Worm (Caenorhabditis elegans) whole organism, young adult: ENCODE measurements around the gene mfsd-10.

ENCODE experiments used
- D2030.7 ChIP-seq: fragments of 200-800 bp; sonication (Bioruptor generic); IDR thresholded peaks from 2 replicates; pipeline ENCODE4 v1.3.6; 2022; ENCODE audit warnings: missing genetic modification reagents, missing genetic modification characterization, missing compliant biosample characterization
- F10E7.11 ChIP-seq: sonication (generic microtip); optimal IDR thresholded peaks from 2 replicates; lab custom pipeline; 2017; ENCODE audit warnings: mild to moderate bottlenecking, missing genetic modification characterization, moderate library complexity, missing compliant biosample characterization
- F33H1.4 ChIP-seq: fragments of 200-800 bp; sonication (Bioruptor generic); IDR thresholded peaks from 2 replicates; pipeline ENCODE4 v1.3.6; 2022; ENCODE audit warnings: missing genetic modification reagents, missing genetic modification characterization, missing compliant biosample characterization
- F49E8.2 ChIP-seq: sonication (generic microtip); optimal IDR thresholded peaks from 3 replicates; lab custom pipeline; 2017; ENCODE audit warnings: missing genetic modification characterization, mild to moderate bottlenecking, missing compliant biosample characterization, antibody characterized with exemption, moderate library complexity; ENCODE audit not compliant: insufficient read depth
- Y53F4B.3 ChIP-seq: fragments of 200-800 bp; sonication (Bioruptor generic); IDR thresholded peaks from 2 replicates; pipeline ENCODE4 v1.3.6; 2022; ENCODE audit warnings: missing genetic modification reagents, missing genetic modification characterization, missing compliant biosample characterization
- Y79H2A.3 ChIP-seq: fragments of 200-800 bp; sonication (Bioruptor generic); conservative IDR thresholded peaks from 2 replicates; pipeline ENCODE4 v1.3.6; 2022; ENCODE audit warnings: missing genetic modification reagents, missing genetic modification characterization, missing compliant biosample characterization
- Y95B8A.8 ChIP-seq: fragments of 200-800 bp; sonication (Bioruptor generic); IDR thresholded peaks from 2 replicates; pipeline ENCODE4 v1.3.6; 2022; ENCODE audit warnings: missing genetic modification reagents, missing genetic modification characterization, missing compliant biosample characterization
- aptf-2 ChIP-seq: fragments of 200-800 bp; sonication (Bioruptor generic); conservative IDR thresholded peaks from 2 replicates; pipeline ENCODE4 v1.3.6; 2022; ENCODE audit warnings: missing genetic modification reagents, missing genetic modification characterization, missing compliant biosample characterization
- attf-5 ChIP-seq: fragments of 200-800 bp; sonication (Bioruptor generic); optimal IDR thresholded peaks from 2 replicates; lab custom pipeline; 2018; ENCODE audit warnings: mild to moderate bottlenecking, missing genetic modification characterization, missing compliant biosample characterization
- bed-1 ChIP-seq: fragments of 200-800 bp; sonication (Bioruptor generic); IDR thresholded peaks from 2 replicates; pipeline ENCODE4 v1.3.6; 2022; ENCODE audit warnings: missing genetic modification reagents, missing genetic modification characterization, missing compliant biosample characterization
- bed-2 ChIP-seq: fragments of 200-800 bp; sonication (Bioruptor generic); IDR thresholded peaks from 2 replicates; pipeline ENCODE4 v1.3.6; 2022; ENCODE audit warnings: missing genetic modification reagents, missing genetic modification characterization, missing compliant biosample characterization
- ceh-100 ChIP-seq: fragments of 200-800 bp; sonication (Bioruptor generic); IDR thresholded peaks from 2 replicates; pipeline ENCODE4 v1.3.6; 2022; ENCODE audit warnings: missing genetic modification reagents, missing genetic modification characterization, missing compliant biosample characterization
- ceh-27 ChIP-seq: fragments of 200-800 bp; sonication (Bioruptor generic); optimal IDR thresholded peaks from 2 replicates; lab custom pipeline; 2018; ENCODE audit warnings: mild to moderate bottlenecking, missing genetic modification characterization, moderate library complexity, missing compliant biosample characterization
- die-1 ChIP-seq: sonication (generic microtip); optimal IDR thresholded peaks from 2 replicates; lab custom pipeline; 2016; ENCODE audit warnings: missing genotype, mild to moderate bottlenecking, missing genetic modification characterization, missing compliant biosample characterization
- dox-1 ChIP-seq: fragments of 200-800 bp; sonication (Bioruptor generic); IDR thresholded peaks from 2 replicates; pipeline ENCODE4 v1.3.6; 2022; ENCODE audit warnings: missing genetic modification reagents, missing genetic modification characterization, missing compliant biosample characterization
- dpff-1 ChIP-seq: sonication (generic microtip); optimal IDR thresholded peaks from 2 replicates; lab custom pipeline; 2017; ENCODE audit warnings: mild to moderate bottlenecking, missing genetic modification characterization, missing compliant biosample characterization
- efl-1 ChIP-seq: fragments of 150-350 bp; optimal IDR thresholded peaks from 2 replicates; lab custom pipeline; 2014; ENCODE audit warnings: missing biosample characterization, missing genetic modification reagents, missing genetic modification characterization
- ekl-4 ChIP-seq: fragments of 200-800 bp; sonication (Bioruptor generic); IDR thresholded peaks from 2 replicates; pipeline ENCODE4 v1.3.6; 2022; ENCODE audit warnings: missing genetic modification reagents, missing genetic modification characterization, missing compliant biosample characterization
- gei-17 ChIP-seq: fragments of 200-800 bp; sonication (Bioruptor generic); optimal IDR thresholded peaks from 2 replicates; lab custom pipeline; 2018; ENCODE audit warnings: mild to moderate bottlenecking, missing genetic modification characterization, missing compliant biosample characterization
- lag-1 ChIP-seq: fragments of 200-800 bp; sonication (Bioruptor generic); IDR thresholded peaks from 2 replicates; pipeline ENCODE4 v1.3.6; 2022; ENCODE audit warnings: missing genetic modification reagents, missing genetic modification characterization, missing compliant biosample characterization
- let-526 ChIP-seq: fragments of 200-800 bp; sonication (Bioruptor generic); IDR thresholded peaks from 2 replicates; pipeline ENCODE4 v1.3.6; 2022; ENCODE audit warnings: missing genetic modification reagents, missing genetic modification characterization, missing compliant biosample characterization
- let-607 ChIP-seq, 2 experiments: fragments of 200-800 bp in 1 of 2; sonication (Bioruptor generic) in 1 of 2; sonication (generic microtip) in 1 of 2; optimal IDR thresholded peaks; 2 replicates each; lab custom pipeline; 2016 to 2018; ENCODE audit warnings: mild to moderate bottlenecking in 2 of 2, missing compliant biosample characterization in 2 of 2, missing genetic modification characterization in 2 of 2, moderate library complexity in 2 of 2, missing genotype in 1 of 2
- lir-1 ChIP-seq: fragments of 200-800 bp; sonication (Bioruptor generic); conservative IDR thresholded peaks from 2 replicates; pipeline ENCODE4 v1.3.6; 2022; ENCODE audit warnings: missing genetic modification reagents, missing genetic modification characterization, missing compliant biosample characterization
- madf-10 ChIP-seq: sonication (generic microtip); optimal IDR thresholded peaks from 2 replicates; lab custom pipeline; 2016; ENCODE audit warnings: mild to moderate bottlenecking, missing genetic modification characterization, missing compliant biosample characterization
- madf-6 ChIP-seq: fragments of 200-800 bp; sonication (Bioruptor generic); IDR thresholded peaks from 2 replicates; pipeline ENCODE4 v1.3.6; 2022; ENCODE audit warnings: missing genetic modification reagents, missing genetic modification characterization, missing compliant biosample characterization
- nhr-120 ChIP-seq: fragments of 200-800 bp; sonication (Bioruptor generic); IDR thresholded peaks from 2 replicates; pipeline ENCODE4 v1.3.6; 2022; ENCODE audit warnings: missing genetic modification characterization, missing compliant biosample characterization
- nhr-179 ChIP-seq: sonication (generic microtip); optimal IDR thresholded peaks from 2 replicates; lab custom pipeline; 2016; ENCODE audit warnings: mild to moderate bottlenecking, missing genetic modification characterization, missing compliant biosample characterization
- nhr-80 ChIP-seq: sonication (generic microtip); optimal IDR thresholded peaks from 2 replicates; lab custom pipeline; 2016; ENCODE audit warnings: missing genetic modification characterization, missing compliant biosample characterization
- nhr-90 ChIP-seq: sonication (generic microtip); optimal IDR thresholded peaks from 2 replicates; lab custom pipeline; 2016; ENCODE audit warnings: missing genotype, mild to moderate bottlenecking, missing genetic modification characterization, missing compliant biosample characterization
- somi-1 ChIP-seq: fragments of 200-800 bp; sonication (Bioruptor generic); optimal IDR thresholded peaks from 2 replicates; lab custom pipeline; 2018; ENCODE audit warnings: mild to moderate bottlenecking, missing genetic modification characterization, missing compliant biosample characterization
- sptf-2 ChIP-seq: fragments of 200-800 bp; sonication (Bioruptor generic); optimal IDR thresholded peaks from 2 replicates; lab custom pipeline; 2018; ENCODE audit warnings: mild to moderate bottlenecking, missing genetic modification characterization, missing compliant biosample characterization
- tlf-1 ChIP-seq: fragments of 200-800 bp; sonication (Bioruptor generic); optimal IDR thresholded peaks from 2 replicates; lab custom pipeline; 2018; ENCODE audit warnings: mild to moderate bottlenecking, missing genetic modification characterization, missing compliant biosample characterization
- zfh-2 ChIP-seq: fragments of 200-800 bp; sonication (Bioruptor generic); conservative IDR thresholded peaks from 2 replicates; pipeline ENCODE4 v1.3.6; 2022; ENCODE audit warnings: missing genetic modification reagents, missing genetic modification characterization, missing compliant biosample characterization
- ztf-25 ChIP-seq: fragments of 200-800 bp; sonication (Bioruptor generic); IDR thresholded peaks from 2 replicates; pipeline ENCODE4 v1.3.6; 2022; ENCODE audit warnings: missing genetic modification reagents, missing genetic modification characterization, missing compliant biosample characterization

The mfsd-10 gene

ce11 chrX:17340484-17340883 is 28.0 kb downstream of the mfsd-10 start, which contains the start of gene C53C11.1:
Gene C53C11.1, plus strand, starts transcription at chrX:17340784.
- TF ChIP-seq F10E7.11 (tag; lab: Kevin White, UChicago) (no peak), die-1 (tag; lab: Kevin White, UChicago) (no peak), aptf-2 (GFP tag; lab: Robert Waterston, UW) (no peak)

DNA sequence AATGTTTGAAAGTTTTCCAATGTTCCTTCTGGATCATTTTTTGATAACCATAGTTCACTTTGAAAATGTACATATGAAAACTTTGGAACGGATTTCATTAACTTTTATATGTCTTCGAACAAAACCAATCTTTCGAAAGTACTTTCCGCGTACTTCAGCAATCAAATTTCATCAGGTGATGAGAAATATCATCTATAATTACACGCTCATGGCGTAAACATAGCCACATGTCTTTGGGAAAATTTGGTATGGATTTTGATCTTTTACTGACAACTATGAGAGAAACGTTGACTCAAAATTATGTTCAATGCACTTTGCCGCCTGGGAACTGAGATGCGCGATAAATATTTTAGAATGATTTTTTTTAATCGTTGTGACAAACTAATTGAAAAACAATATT is 29.5 kb downstream of the mfsd-10 start:
- no peak for TF ChIP-seq zfh-2 (GFP tag; lab: Robert Waterston, UW)

ce11 chrX:17336354-17336753 is 32.1 kb downstream of the mfsd-10 start, which contains the start of gene C53C11.2:
Gene C53C11.2, plus strand, starts transcription at chrX:17336637.
- peak; percentile 9 for TF ChIP-seq nhr-80 (tag; lab: Kevin White, UChicago)
- no peak for TF ChIP-seq ekl-4

DNA sequence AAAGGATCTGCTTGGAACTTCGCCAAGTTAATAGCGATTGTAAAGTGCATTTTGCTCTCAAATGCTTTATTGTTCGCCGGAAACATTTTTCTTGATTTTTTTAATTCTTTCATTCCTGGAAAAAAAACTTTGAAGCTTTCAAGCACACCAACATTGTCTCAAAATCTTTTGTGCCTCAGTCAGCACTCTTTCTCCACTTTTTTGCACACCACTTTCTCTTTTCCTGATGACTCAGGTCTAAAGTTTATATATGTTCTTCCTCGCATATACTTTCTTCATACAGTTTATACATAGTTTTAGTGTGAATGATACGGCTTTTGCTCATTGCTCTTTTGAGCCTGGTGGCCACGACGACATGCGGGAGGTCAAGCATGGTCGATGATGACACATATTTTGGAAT is 34.7 kb downstream of the mfsd-10 start, which contains the start of gene C53C11.5:
Gene C53C11.5 (plus strand): TSS at position 301 of the 400 bp plus-strand sequence.
- TF ChIP-seq nhr-80 (tag; lab: Kevin White, UChicago), result no peak
- TF ChIP-seq let-607 (tag; optimal IDR thresholded peaks at IDR 0.05; lab: Kevin White, UChicago), result no peak

DNA sequence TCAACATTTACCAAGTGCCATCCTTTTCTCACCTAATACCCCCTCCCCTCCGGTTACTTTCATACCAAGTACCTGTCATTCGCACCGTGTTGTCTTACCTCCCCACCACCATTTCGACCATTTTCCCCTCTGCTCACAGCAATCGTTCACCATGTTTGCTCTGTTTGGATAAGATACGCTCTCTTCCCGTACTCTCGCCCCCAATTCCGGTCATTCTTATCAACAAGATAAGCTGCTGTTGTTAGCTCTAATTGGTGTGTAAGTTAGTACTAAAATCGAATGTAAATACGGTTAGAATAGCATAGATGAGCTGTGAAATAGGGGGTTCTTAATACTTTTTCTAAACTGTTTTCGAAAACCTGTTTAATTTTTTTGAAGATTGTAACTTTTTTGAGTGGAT is 37.9 kb downstream of the mfsd-10 start:
- TF ChIP-seq ceh-100 (GFP tag; lab: Robert Waterston, UW) (no peak), F49E8.2 (tag; lab: Kevin White, UChicago) (no peak), bed-2 (GFP tag; lab: Robert Waterston, UW) (no peak)
- TF ChIP-seq, all 124 proteins: peak for 0

ce11 chrX:17329075-17329474 is 39.4 kb downstream of the mfsd-10 start:
- TF ChIP-seq madf-10 (tag; lab: Kevin White, UChicago), result no peak
- TF ChIP-seq efl-1 (GFP tag; lab: Kevin White, UChicago), result no peak
- no peak for TF ChIP-seq tlf-1 (GFP tag; lab: Kevin White, UChicago)
- no peak for TF ChIP-seq somi-1
- TF ChIP-seq dox-1 (GFP tag; lab: Robert Waterston, UW), result 0 out of 2 replicates have a peak, but pooled peaks have one; percentile 12
- no peak for TF ChIP-seq let-526 (GFP tag; lab: Robert Waterston, UW)
- TF ChIP-seq gei-17 (GFP tag; lab: Kevin White, UChicago), result no peak
- no peak for TF ChIP-seq dpff-1 (tag; lab: Kevin White, UChicago)
- TF ChIP-seq Y95B8A.8, result no peak

DNA sequence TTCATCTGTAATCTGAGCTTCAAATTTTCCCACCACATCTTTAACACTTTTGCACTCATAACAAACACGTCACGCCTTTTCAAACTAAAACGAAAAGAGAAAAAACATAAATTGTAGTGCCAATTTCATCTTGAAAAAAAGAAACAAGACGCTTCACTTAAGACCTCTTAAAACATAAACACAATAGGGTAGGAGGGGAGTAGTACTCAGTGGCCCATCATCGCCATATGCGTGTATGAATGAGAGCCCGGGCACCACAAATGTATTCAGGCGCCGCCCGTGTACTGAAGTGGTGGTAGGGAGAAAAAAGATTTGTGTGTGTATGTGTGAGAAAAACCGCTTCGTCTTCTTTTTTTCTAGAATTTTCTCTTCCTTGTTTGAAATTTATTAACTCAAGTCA is 41.2 kb downstream of the mfsd-10 start:
- no peak for TF ChIP-seq bed-2 (GFP tag; lab: Robert Waterston, UW)
- no peak for TF ChIP-seq dpff-1 (tag; lab: Kevin White, UChicago)
- peak; percentile 73 for TF ChIP-seq ceh-27 (GFP tag; lab: Kevin White, UChicago)
- TF ChIP-seq, all 124 proteins: peak for 1

DNA sequence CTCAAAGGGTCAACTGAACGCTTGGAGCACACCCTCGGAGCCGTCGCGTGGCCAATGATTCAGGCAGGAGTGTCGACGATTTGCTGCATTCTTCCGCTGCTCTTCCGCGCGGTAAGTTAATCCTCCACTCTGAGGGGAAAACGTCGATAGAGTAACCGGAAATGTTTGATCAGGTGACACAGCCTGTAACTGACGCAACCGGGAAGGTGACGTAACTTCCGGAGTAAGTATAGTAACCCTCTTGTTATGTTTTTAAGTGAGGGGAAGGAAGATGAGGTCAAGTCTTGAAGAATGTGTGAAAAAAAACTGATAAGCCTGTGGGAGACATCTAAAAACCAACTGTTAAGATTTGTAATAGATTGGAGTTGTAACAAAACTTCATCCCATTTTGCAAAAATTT is 43.5 kb downstream of the mfsd-10 start:
- TF ChIP-seq madf-6 (GFP tag; lab: Robert Waterston, UW), result no peak
- 0 out of 2 replicates have a peak, but pooled peaks have one; percentile 30 for TF ChIP-seq zfh-2 (GFP tag; lab: Robert Waterston, UW)
- TF ChIP-seq nhr-90 (tag; lab: Kevin White, UChicago), result no peak

ce11 chrX:17320572-17320971 is 47.9 kb downstream of the mfsd-10 start:
- TF ChIP-seq ztf-25 (no peak), F33H1.4 (GFP tag; lab: Robert Waterston, UW) (no peak), attf-5 (no peak), nhr-179 (tag; lab: Kevin White, UChicago) (no peak), lir-1 (GFP tag; lab: Robert Waterston, UW) (no peak), D2030.7 (no peak), Y79H2A.3 (GFP tag; lab: Robert Waterston, UW) (no peak), Y53F4B.3 (GFP tag; lab: Robert Waterston, UW) (no peak), lag-1 (GFP tag; lab: Robert Waterston, UW) (no peak), bed-1 (no peak), sptf-2 (GFP tag; lab: Kevin White, UChicago) (no peak), nhr-120 (GFP tag; lab: Robert Waterston, UW) (no peak)
